Fruit fly (Drosophila melanogaster): Measurements from ENCODE around the gene ras.

DNA sequence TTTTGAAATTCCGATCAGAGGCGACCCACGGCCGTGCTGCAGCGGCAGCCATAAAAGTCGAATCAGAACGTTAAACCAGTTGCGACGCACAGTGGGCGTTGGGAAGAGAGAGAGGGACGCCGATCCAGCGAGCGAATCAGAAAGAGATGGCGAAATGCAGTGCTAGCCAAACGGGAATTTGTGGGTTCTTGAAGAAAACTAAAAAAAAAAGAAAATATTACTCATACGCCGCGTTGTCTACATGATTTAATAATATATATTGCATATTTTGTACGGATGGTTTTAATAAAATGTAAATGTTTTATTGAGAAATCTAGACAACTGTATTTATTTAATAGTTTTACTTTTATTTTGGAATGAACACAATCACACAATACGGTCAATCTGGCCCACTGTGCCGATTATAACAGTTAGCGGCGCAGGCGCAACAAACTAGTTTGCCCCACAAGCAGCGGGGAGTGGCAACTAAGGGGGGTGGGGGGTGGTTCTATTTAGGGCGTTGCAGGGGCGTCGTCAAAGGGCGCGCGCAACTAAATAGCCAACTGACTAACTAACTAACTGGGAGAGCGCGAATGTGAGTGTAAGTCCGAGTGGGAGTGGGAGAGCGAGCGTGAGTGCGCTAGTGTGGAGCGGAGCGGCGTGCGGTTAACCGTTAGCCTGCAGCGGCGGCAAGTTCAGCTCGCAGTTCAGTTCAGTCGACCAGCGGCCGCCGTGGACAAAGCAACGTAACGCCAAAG, 27.7 kb downstream of the ras start, which contains the start of gene CG15211:
- TF ChIP-seq Dll (optimal IDR thresholded peaks at IDR 0.05) (no peak), pan (optimal IDR thresholded peaks at IDR 0.05) (no peak), psq (optimal IDR thresholded peaks at IDR 0.05) (no peak), usp (GFP tag; optimal IDR thresholded peaks at IDR 0.05) (no peak)

All from whole organism.